Worm (Caenorhabditis elegans) whole organism, L4/young adult: Measurements from ENCODE around the gene pigc-1.

Experiments
- dao-5 ChIP-seq: sonication (generic microtip); optimal IDR thresholded peaks from 2 replicates; lab custom pipeline; 2016; ENCODE audit warnings: missing genotype, missing genetic modification characterization, moderate library complexity, missing compliant biosample characterization
- him-1 ChIP-seq: sonication (generic microtip); optimal IDR thresholded peaks from 2 replicates; lab custom pipeline; 2016; ENCODE audit warnings: missing genotype, missing genetic modification reagents, missing genetic modification characterization, missing compliant biosample characterization

DNA sequence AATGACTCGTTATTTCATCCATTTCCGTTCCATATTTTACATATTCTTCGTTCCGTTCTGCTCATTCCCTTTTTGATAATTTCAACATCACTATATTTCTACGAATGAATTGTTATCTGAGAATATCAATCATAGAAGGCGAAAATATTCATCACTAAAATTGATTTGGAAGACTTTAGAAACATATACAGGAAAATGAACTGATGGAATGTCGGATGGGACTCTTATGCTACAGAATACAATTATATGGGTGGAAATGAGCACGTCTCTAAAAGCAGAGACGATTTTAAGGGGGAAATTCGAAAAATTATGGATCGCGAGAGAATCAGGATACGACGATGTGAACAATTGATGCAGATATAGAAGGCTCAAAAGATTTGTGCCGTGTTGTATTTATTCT lies 22.9 kb downstream of the pigc-1 start:
- no peak for TF ChIP-seq him-1
- TF ChIP-seq dao-5 = no peak
